Worm (Caenorhabditis elegans) whole organism, L2 larva: ENCODE measurements around the gene srxa-7.

ENCODE experiments used
- F13H6.1 ChIP-seq: sonication (generic microtip); optimal IDR thresholded peaks from 2 replicates; lab custom pipeline; 2016; ENCODE audit warnings: missing genetic modification characterization, missing compliant biosample characterization
- aly-2 ChIP-seq: fragments of 150-350 bp; optimal IDR thresholded peaks from 2 replicates; lab custom pipeline; 2014; ENCODE audit warnings: missing biosample characterization, missing genetic modification characterization
- ceh-82 ChIP-seq: fragments of 150-350 bp; optimal IDR thresholded peaks from 2 replicates; lab custom pipeline; 2014; ENCODE audit warnings: missing biosample characterization, missing genetic modification characterization
- egl-27 ChIP-seq: sonication (generic microtip); optimal IDR thresholded peaks from 3 replicates; lab custom pipeline; 2017; ENCODE audit warnings: missing biosample characterization, missing genetic modification reagents, missing genetic modification characterization
- elt-3 ChIP-seq: sonication (generic microtip); optimal IDR thresholded peaks from 2 replicates; lab custom pipeline; 2017; ENCODE audit warnings: missing biosample characterization, missing genetic modification characterization
- mdl-1 ChIP-seq, 2 experiments: fragments of 150-350 bp in 1 of 2; sonication (generic microtip) in 1 of 2; optimal IDR thresholded peaks; 2 replicates each; lab custom pipeline; 2017; ENCODE audit warnings: missing biosample characterization in 2 of 2, missing genetic modification characterization in 2 of 2
- nhr-23 ChIP-seq: fragments of 150-350 bp; optimal IDR thresholded peaks from 2 replicates; lab custom pipeline; 2014; ENCODE audit warnings: missing biosample characterization, missing genetic modification reagents, missing genetic modification characterization
- nhr-25 ChIP-seq: fragments of 150-350 bp; sonication (generic microtip); optimal IDR thresholded peaks from 3 replicates; lab custom pipeline; 2014; ENCODE audit warnings: missing biosample characterization, missing genetic modification characterization
- snpc-4 ChIP-seq: fragments of 150-350 bp; optimal IDR thresholded peaks from 2 replicates; lab custom pipeline; 2014; ENCODE audit warnings: missing biosample characterization, missing genetic modification characterization
- ztf-11 ChIP-seq: sonication (generic microtip); optimal IDR thresholded peaks from 2 replicates; lab custom pipeline; 2017; ENCODE audit warnings: missing biosample characterization, missing genetic modification characterization

- TF ChIP-seq elt-3 (tag; lab: Kevin White, UChicago), result no peak
- TF ChIP-seq ceh-82 (tag; lab: Kevin White, UChicago), result no peak
- no peak for TF ChIP-seq aly-2 (tag; lab: Kevin White, UChicago)
- TF ChIP-seq egl-27 (tag; lab: Kevin White, UChicago), result no peak
- no peak for TF ChIP-seq ztf-11 (tag; lab: Kevin White, UChicago)
- TF ChIP-seq snpc-4, result no peak
- no peak for TF ChIP-seq nhr-25
- no peak for TF ChIP-seq F13H6.1 (tag; lab: Kevin White, UChicago)
- no peak for TF ChIP-seq nhr-23
- no peak for TF ChIP-seq mdl-1 (tag; optimal IDR thresholded peaks at IDR 0.05; lab: Kevin White, UChicago)
Measured at ce11 chrV:16328849-16329248, 21.5 kb downstream of the srxa-7 start, which contains the start of gene F57G8.7.
